Worm (Caenorhabditis elegans) whole organism, L4/young adult: ENCODE data around the gene mig-32.

Source experiments
- W03F9.2 ChIP-seq: fragments of 150-350 bp; optimal IDR thresholded peaks from 2 replicates; lab custom pipeline; 2014; ENCODE audit warnings: missing biosample characterization, missing genetic modification characterization
- dao-5 ChIP-seq: sonication (generic microtip); optimal IDR thresholded peaks from 2 replicates; lab custom pipeline; 2016; ENCODE audit warnings: missing genotype, missing genetic modification characterization, moderate library complexity, missing compliant biosample characterization

ce11 chrIV:12126740-12127472, 34.9 kb upstream of the mig-32 start:
- no peak for TF ChIP-seq W03F9.2
- TF ChIP-seq dao-5 (tag; lab: Kevin White, UChicago), result no peak
